Fruit fly (Drosophila melanogaster) whole organism, embryonic: ENCODE measurements around the gene Fmr1.
A peak's percentile ranks its signal among the peaks of the same experiment; 100 is the strongest.

Source experiments
- Blimp-1 ChIP-seq: fragments of 200-800 bp; sonication (Bioruptor generic); optimal IDR thresholded peaks from 3 replicates; lab custom pipeline; 2018; ENCODE audit warnings: missing biosample characterization, missing genetic modification characterization, mild to moderate bottlenecking, moderate library complexity, missing genetic modification reagents
- CG11247 ChIP-seq: fragments of 200-800 bp; sonication (Bioruptor generic); IDR thresholded peaks from 2 replicates; pipeline ENCODE4 v1.3.6; 2022; ENCODE audit warnings: missing biosample characterization, missing genetic modification characterization
- CG11504 ChIP-seq: fragments of 200-800 bp; sonication (Bioruptor generic); optimal IDR thresholded peaks from 3 replicates; lab custom pipeline; 2019; ENCODE audit warnings: missing biosample characterization, mild to moderate bottlenecking, missing genetic modification characterization, moderate library complexity
- CG11695 ChIP-seq: fragments of 200-800 bp; sonication (Bioruptor generic); IDR thresholded peaks from 3 replicates; pipeline ENCODE4 v1.3.6; 2022; ENCODE audit warnings: missing biosample characterization, missing genetic modification characterization
- CG12104 ChIP-seq: fragments of 200-800 bp; sonication (Bioruptor generic); optimal IDR thresholded peaks from 3 replicates; lab custom pipeline; 2016; ENCODE audit warnings: missing biosample characterization, missing genetic modification characterization
- CG12219 ChIP-seq: fragments of 200-800 bp; sonication (Bioruptor generic); optimal IDR thresholded peaks from 3 replicates; lab custom pipeline; 2018; ENCODE audit warnings: missing biosample characterization, mild to moderate bottlenecking, missing genetic modification characterization
- CG15514 ChIP-seq: fragments of 200-800 bp; sonication (Bioruptor generic); optimal IDR thresholded peaks from 3 replicates; lab custom pipeline; 2017; ENCODE audit warnings: missing biosample characterization, missing genetic modification characterization, mild to moderate bottlenecking, moderate library complexity, missing genetic modification reagents
- CG16779 ChIP-seq: fragments of 200-800 bp; sonication (Bioruptor generic); IDR thresholded peaks from 2 replicates; pipeline ENCODE4 v1.3.6; 2022; ENCODE audit warnings: missing biosample characterization, missing genetic modification characterization
- CG17359 ChIP-seq: fragments of 200-800 bp; sonication (Bioruptor generic); optimal IDR thresholded peaks from 3 replicates; lab custom pipeline; 2018; ENCODE audit warnings: missing biosample characterization, mild to moderate bottlenecking, missing genetic modification characterization, moderate library complexity
- CG17361 ChIP-seq: fragments of 200-800 bp; sonication (Bioruptor generic); IDR thresholded peaks from 3 replicates; pipeline ENCODE4 v1.3.6; 2022; ENCODE audit warnings: missing biosample characterization, missing genetic modification characterization
- CG17568 ChIP-seq: fragments of 200-800 bp; sonication (Bioruptor generic); optimal IDR thresholded peaks from 2 replicates; lab custom pipeline; 2018; ENCODE audit warnings: missing biosample characterization, mild to moderate bottlenecking, missing genetic modification characterization, moderate library complexity
- CG32772 ChIP-seq: fragments of 200-800 bp; sonication (Bioruptor generic); IDR thresholded peaks from 2 replicates; pipeline ENCODE4 v1.3.6; 2022; ENCODE audit warnings: missing biosample characterization, missing genetic modification characterization
- CG3281 ChIP-seq: fragments of 200-800 bp; sonication (Bioruptor generic); optimal IDR thresholded peaks from 3 replicates; lab custom pipeline; 2017; ENCODE audit warnings: missing biosample characterization, mild to moderate bottlenecking, missing genetic modification characterization
- CG8924 ChIP-seq: fragments of 200-800 bp; optimal IDR thresholded peaks from 3 replicates; lab custom pipeline; 2019; ENCODE audit warnings: missing biosample characterization, mild to moderate bottlenecking, missing genetic modification characterization, moderate library complexity
- CTCF ChIP-seq: fragments of 200-800 bp; sonication (Bioruptor generic); optimal IDR thresholded peaks from 2 replicates; lab custom pipeline; 2017; ENCODE audit warnings: missing biosample characterization, mild to moderate bottlenecking, missing genetic modification characterization, moderate library complexity
- Camta ChIP-seq: fragments of 200-800 bp; sonication (Bioruptor generic); optimal IDR thresholded peaks from 2 replicates; lab custom pipeline; 2016; ENCODE audit warnings: missing biosample characterization, missing genetic modification characterization
- Med ChIP-seq: fragments of 200-800 bp; sonication (Bioruptor generic); peaks from one replicate; lab custom pipeline; 2016; ENCODE audit warnings: missing biosample characterization, missing genetic modification characterization, mild to moderate bottlenecking, inconsistent platforms, moderate library complexity
- Pdp1 ChIP-seq, 2 experiments: fragments of 200-800 bp; sonication (Bioruptor generic); optimal IDR thresholded peaks; 3 replicates each; lab custom pipeline; 2016; ENCODE audit warnings: missing biosample characterization in 2 of 2, missing genetic modification characterization in 2 of 2, mild to moderate bottlenecking in 1 of 2, moderate library complexity in 1 of 2
- Poxn ChIP-seq: fragments of 200-800 bp; sonication (Bioruptor generic); IDR thresholded peaks from 2 replicates; pipeline ENCODE4 v1.3.6; 2022; ENCODE audit warnings: missing biosample characterization, missing genetic modification characterization
- Sox102F ChIP-seq: fragments of 200-800 bp; sonication (Bioruptor generic); optimal IDR thresholded peaks from 2 replicates; lab custom pipeline; 2018; ENCODE audit warnings: missing biosample characterization, mild to moderate bottlenecking, missing genetic modification characterization, moderate library complexity
- Taf1 ChIP-seq: fragments of 200-800 bp; sonication (Bioruptor generic); IDR thresholded peaks from 2 replicates; pipeline ENCODE4 v1.3.6; 2022; ENCODE audit warnings: missing biosample characterization, missing genetic modification characterization
- chm ChIP-seq: fragments of 200-800 bp; sonication (Bioruptor generic); IDR thresholded peaks from 2 replicates; pipeline ENCODE4 v1.3.6; 2022; ENCODE audit warnings: missing biosample characterization, missing genetic modification characterization
- esg ChIP-seq: fragments of 200-800 bp; sonication (Bioruptor generic); conservative IDR thresholded peaks from 2 replicates; pipeline ENCODE4 v1.3.6; 2022; ENCODE audit warnings: missing biosample characterization, missing genetic modification characterization
- eve ChIP-seq, 2 experiments: fragments of >200 bp; optimal IDR thresholded peaks; 2 replicates each; lab custom pipeline; 2017; ENCODE audit warnings: missing biosample characterization in 2 of 2, missing genetic modification characterization in 2 of 2
- gem ChIP-seq: fragments of 200-800 bp; sonication (Bioruptor generic); optimal IDR thresholded peaks from 2 replicates; lab custom pipeline; 2019; ENCODE audit warnings: missing biosample characterization, mild to moderate bottlenecking, missing genetic modification characterization, moderate library complexity
- nerfin-2 ChIP-seq: fragments of 200-800 bp; sonication (Bioruptor generic); IDR thresholded peaks from 2 replicates; pipeline ENCODE4 v1.3.6; 2022; ENCODE audit warnings: missing biosample characterization, missing genetic modification characterization; ENCODE audit not compliant: partially characterized antibody
- nmo ChIP-seq: fragments of 200-800 bp; sonication (Bioruptor generic); optimal IDR thresholded peaks from 2 replicates; lab custom pipeline; 2018; ENCODE audit warnings: missing biosample characterization, mild to moderate bottlenecking, missing genetic modification characterization, moderate library complexity
- oc ChIP-seq: fragments of 200-800 bp; sonication (Bioruptor generic); optimal IDR thresholded peaks from 2 replicates; lab custom pipeline; 2018; ENCODE audit warnings: missing biosample characterization, mild to moderate bottlenecking, missing genetic modification characterization, moderate library complexity
- odd ChIP-seq: fragments of 200-800 bp; sonication (Bioruptor generic); optimal IDR thresholded peaks from 2 replicates; lab custom pipeline; 2017; ENCODE audit warnings: missing biosample characterization, mild to moderate bottlenecking, missing genetic modification characterization
- otp ChIP-seq: fragments of 200-800 bp; sonication (Bioruptor generic); IDR thresholded peaks from 3 replicates; pipeline ENCODE4, ENCODE4 v1.3.6; 2022; ENCODE audit warnings: missing biosample characterization, missing genetic modification characterization
- prd ChIP-seq, 3 experiments: fragments of >200 bp in 2 of 3; fragments of 200-800 bp in 1 of 3; sonication (Bioruptor generic) in 1 of 3; optimal IDR thresholded peaks in 2 of 3; IDR thresholded peaks in 1 of 3; 2 replicates in 2 of 3; 3 replicates in 1 of 3; pipeline versions ENCODE4 v1.3.6 to Lab custom; 2017 to 2022; ENCODE audit warnings: missing biosample characterization in 1 of 3, missing genetic modification characterization in 1 of 3
- sens ChIP-seq: fragments of 200-800 bp; sonication (Bioruptor generic); peaks from one replicate; lab custom pipeline; 2016; ENCODE audit warnings: missing biosample characterization, missing genetic modification characterization
- trem ChIP-seq: fragments of 200-800 bp; optimal IDR thresholded peaks from 3 replicates; lab custom pipeline; 2019; ENCODE audit warnings: missing biosample characterization, mild to moderate bottlenecking, missing genetic modification characterization, moderate library complexity
- usp ChIP-seq: fragments of >200 bp; optimal IDR thresholded peaks from 2 replicates; lab custom pipeline; 2017; ENCODE audit warnings: missing biosample characterization, missing genetic modification characterization
- vvl ChIP-seq: fragments of 200-800 bp; sonication (Bioruptor generic); IDR thresholded peaks from 2 replicates; pipeline ENCODE4 v1.3.6; 2022; ENCODE audit warnings: missing biosample characterization, missing genetic modification characterization

Gene Fmr1

DNA sequence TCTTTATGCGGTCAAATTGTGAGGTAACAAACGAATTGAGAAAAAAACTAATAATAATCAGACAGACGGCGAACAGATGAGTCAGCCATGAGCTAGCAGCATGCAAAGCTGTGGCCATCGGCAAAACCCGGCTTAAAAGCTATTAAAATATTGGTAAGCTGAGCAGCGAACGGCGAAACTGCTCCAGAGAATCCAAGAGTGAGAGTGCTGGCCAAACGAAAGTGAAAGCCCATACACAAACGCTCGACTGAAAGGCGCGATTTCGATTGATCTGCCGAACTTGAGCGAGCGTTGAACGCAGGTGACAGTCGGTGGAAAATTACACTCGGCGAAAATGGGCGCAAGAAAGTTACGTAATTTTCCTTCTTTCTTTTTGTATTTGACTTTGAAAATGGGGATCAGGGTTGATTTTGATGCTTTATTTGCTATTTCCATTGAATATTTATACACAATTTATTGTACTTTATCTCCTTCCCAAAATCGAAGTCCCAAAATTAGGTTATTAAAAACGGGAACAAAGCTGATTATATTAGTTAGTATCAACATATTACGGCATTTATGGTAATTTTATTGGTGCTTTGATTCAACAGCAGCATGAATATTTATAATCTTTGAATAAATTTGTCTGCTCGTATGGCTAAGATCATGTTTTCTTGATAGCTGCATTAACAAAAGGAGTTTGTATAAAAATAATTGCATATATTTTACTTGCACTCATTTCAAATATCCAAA lies 39.9 kb upstream of the Fmr1 start:
- TF ChIP-seq Blimp-1 (GFP tag; lab: Kevin White, UChicago), result peak; percentile 98
- TF ChIP-seq vvl (GFP tag; lab: Robert Waterston, UW), result peak; percentile 62
- TF ChIP-seq otp (GFP tag; lab: Robert Waterston, UW), result no peak
- TF ChIP-seq CG17359, result peak; percentile 21
- peak; percentile 7 for TF ChIP-seq nmo (GFP tag; lab: Kevin White, UChicago)
- peak; percentile 10 for TF ChIP-seq gem (tag; lab: Kevin White, UChicago)
- peak in 1 of 2 experiments; percentile 49 for TF ChIP-seq Pdp1 (GFP tag; optimal IDR thresholded peaks at IDR 0.05; lab: Kevin White, UChicago)
- TF ChIP-seq CG11247 (GFP tag; lab: Robert Waterston, UW), result no peak
- TF ChIP-seq oc (tag; lab: Kevin White, UChicago), result peak; percentile 23
- 0 out of 2 replicates have a peak, but pooled peaks have one; percentile 9 for TF ChIP-seq chm (GFP tag; lab: Robert Waterston, UW)
- no peak for TF ChIP-seq CG12104 (GFP tag; lab: Kevin White, UChicago)
- TF ChIP-seq prd (optimal IDR thresholded peaks at IDR 0.05; lab: Kevin White, UChicago), result no peak
- TF ChIP-seq prd (GFP tag; IDR thresholded peaks at IDR 0.05; lab: Robert Waterston, UW), result no peak
- TF ChIP-seq CG17361, result peak; percentile 21; the same call in 1 of the 3 replicates
- peak; percentile 21 for TF ChIP-seq CG11504
- peak; percentile 19 for TF ChIP-seq Sox102F (GFP tag; lab: Kevin White, UChicago)
- TF ChIP-seq eve (GFP tag; optimal IDR thresholded peaks at IDR 0.05; lab: Kevin White, UChicago), result peak in 1 of 2 experiments; percentile 22

- TF ChIP-seq CG16779 (GFP tag; lab: Robert Waterston, UW) (no peak), esg (GFP tag; lab: Robert Waterston, UW) (no peak), Taf1 (GFP tag; lab: Robert Waterston, UW) (no peak), Poxn (no peak), nerfin-2 (no peak), usp (GFP tag; lab: Kevin White, UChicago) (no peak), CTCF (GFP tag; lab: Kevin White, UChicago) (peak; percentile 85), trem (tag; lab: Kevin White, UChicago) (no peak), CG8924 (tag; lab: Kevin White, UChicago) (no peak), CG32772 (no peak), CG12219 (GFP tag; lab: Kevin White, UChicago) (no peak), Camta (GFP tag; lab: Kevin White, UChicago) (no peak), CG15514 (GFP tag; lab: Kevin White, UChicago) (peak; percentile 84)
Observed at dm6 chr3R:10148376-10148887, 38.5 kb upstream of the Fmr1 start.

dm6 chr3R:10147176-10147575 lies 37.3 kb upstream of the Fmr1 start:
- TF ChIP-seq CG11695 (GFP tag; lab: Robert Waterston, UW) (peak; percentile 64), sens (peak; percentile 55), Med (GFP tag; lab: Kevin White, UChicago) (peak; percentile 34), odd (GFP tag; lab: Kevin White, UChicago) (no peak), CG17568 (GFP tag; lab: Kevin White, UChicago) (no peak), Poxn (no peak), CG3281 (no peak)
